Worm (Caenorhabditis elegans): ENCODE data around the gene F17E9.18.

DNA sequence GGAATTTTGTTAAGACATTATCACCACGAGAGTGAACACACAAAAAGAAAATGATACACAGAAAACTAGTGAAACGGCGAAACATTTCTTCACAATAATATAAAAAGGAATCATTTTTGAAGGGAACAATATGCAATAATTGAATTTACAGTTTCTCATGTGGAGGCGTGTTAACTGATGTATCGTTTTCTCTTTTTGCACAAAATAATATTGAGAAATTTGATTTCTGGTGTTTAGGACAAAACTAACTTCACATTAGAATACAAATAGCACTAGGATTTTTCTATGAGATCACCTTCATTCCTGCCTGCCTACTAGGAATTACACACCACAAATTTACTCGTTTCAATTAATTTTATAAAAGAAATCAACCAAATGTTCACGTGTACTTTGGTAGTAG lies 11.5 kb upstream of the F17E9.18 start, which contains the start of gene D2096.13:
- TF ChIP-seq zip-5 (tag; optimal IDR thresholded peaks at IDR 0.05) (no peak), tbx-7 (tag; optimal IDR thresholded peaks at IDR 0.05) (no peak)

All from whole organism, late embryonic.